Fruit fly (Drosophila melanogaster) whole organism, embryonic: ENCODE data around the gene Tep4.

Experiments used
- Aef1 ChIP-seq: fragments of 200-800 bp; sonication (Bioruptor generic); IDR thresholded peaks from 3 replicates; pipeline ENCODE4 v1.3.6; 2022; ENCODE audit warnings: missing biosample characterization, missing genetic modification characterization
- Asciz ChIP-seq: fragments of 200-800 bp; sonication (Bioruptor generic); optimal IDR thresholded peaks from 2 replicates; lab custom pipeline; 2017; ENCODE audit warnings: missing biosample characterization, mild to moderate bottlenecking, missing genetic modification characterization, missing genetic modification reagents
- Blimp-1 ChIP-seq: fragments of 200-800 bp; sonication (Bioruptor generic); optimal IDR thresholded peaks from 3 replicates; lab custom pipeline; 2018; ENCODE audit warnings: missing biosample characterization, missing genetic modification characterization, mild to moderate bottlenecking, moderate library complexity, missing genetic modification reagents
- CG11247 ChIP-seq: fragments of 200-800 bp; sonication (Bioruptor generic); IDR thresholded peaks from 2 replicates; pipeline ENCODE4 v1.3.6; 2022; ENCODE audit warnings: missing biosample characterization, missing genetic modification characterization
- CG11456 ChIP-seq: fragments of 200-800 bp; sonication (Bioruptor generic); IDR thresholded peaks from 3 replicates; pipeline ENCODE4 v1.3.6; 2022; ENCODE audit warnings: missing biosample characterization, missing genetic modification characterization
- CG12071 ChIP-seq: fragments of 200-800 bp; sonication (Bioruptor generic); optimal IDR thresholded peaks from 3 replicates; lab custom pipeline; 2018; ENCODE audit warnings: missing biosample characterization, mild to moderate bottlenecking, missing genetic modification characterization
- CG13296 ChIP-seq: fragments of 200-800 bp; sonication (Bioruptor generic); optimal IDR thresholded peaks from 3 replicates; lab custom pipeline; 2018; ENCODE audit warnings: missing biosample characterization, mild to moderate bottlenecking, missing genetic modification characterization
- CG15479 ChIP-seq: fragments of 200-800 bp; sonication (Bioruptor generic); optimal IDR thresholded peaks from 3 replicates; lab custom pipeline; 2019; ENCODE audit warnings: missing biosample characterization, mild to moderate bottlenecking, missing genetic modification characterization, moderate library complexity
- CG17361 ChIP-seq: fragments of 200-800 bp; sonication (Bioruptor generic); IDR thresholded peaks from 3 replicates; pipeline ENCODE4 v1.3.6; 2022; ENCODE audit warnings: missing biosample characterization, missing genetic modification characterization
- CG2116 ChIP-seq: fragments of 200-800 bp; sonication (Bioruptor generic); optimal IDR thresholded peaks from 3 replicates; lab custom pipeline; 2018; ENCODE audit warnings: missing biosample characterization, mild to moderate bottlenecking, missing genetic modification characterization
- CG34224 ChIP-seq: fragments of 200-800 bp; sonication (Bioruptor generic); IDR thresholded peaks from 3 replicates; pipeline ENCODE4 v1.3.6; 2022; ENCODE audit warnings: missing biosample characterization, missing genetic modification characterization; ENCODE audit not compliant: partially characterized antibody
- CG43689 ChIP-seq: fragments of 200-800 bp; sonication (Bioruptor generic); IDR thresholded peaks from 2 replicates; pipeline ENCODE4 v1.3.6; 2022; ENCODE audit warnings: missing biosample characterization, missing genetic modification characterization
- CG6175 ChIP-seq: fragments of 200-800 bp; sonication (Bioruptor generic); IDR thresholded peaks from 3 replicates; pipeline ENCODE4 v1.3.6; 2022; ENCODE audit warnings: missing biosample characterization, missing genetic modification characterization
- CG6813 ChIP-seq: fragments of 200-800 bp; sonication (Bioruptor generic); optimal IDR thresholded peaks from 2 replicates; lab custom pipeline; 2017; ENCODE audit warnings: missing biosample characterization, missing genetic modification characterization, mild to moderate bottlenecking, moderate library complexity, missing genetic modification reagents
- CG8290 ChIP-seq, 3 experiments: fragments of 200-800 bp; sonication (Bioruptor generic); optimal IDR thresholded peaks; 2 replicates each; lab custom pipeline; 2016 to 2019; ENCODE audit warnings: missing biosample characterization in 3 of 3, missing genetic modification characterization in 3 of 3, mild to moderate bottlenecking in 2 of 3, moderate library complexity in 1 of 3
- CrebB ChIP-seq: fragments of 200-800 bp; sonication (Bioruptor generic); optimal IDR thresholded peaks from 3 replicates; lab custom pipeline; 2018; ENCODE audit warnings: missing biosample characterization, mild to moderate bottlenecking, missing genetic modification characterization
- D ChIP-seq, 2 experiments: fragments of 200-800 bp in 1 of 2; fragments of >200 bp in 1 of 2; sonication (Bioruptor generic) in 1 of 2; optimal IDR thresholded peaks; 2 replicates in 1 of 2; 3 replicates in 1 of 2; lab custom pipeline; 2017; ENCODE audit warnings: mild to moderate bottlenecking in 1 of 2, missing biosample characterization in 1 of 2, missing genetic modification characterization in 1 of 2, missing genetic modification reagents in 1 of 2
- Dek ChIP-seq: fragments of 200-800 bp; sonication (Bioruptor generic); optimal IDR thresholded peaks from 3 replicates; lab custom pipeline; 2019; ENCODE audit warnings: missing biosample characterization, mild to moderate bottlenecking, missing genetic modification characterization, moderate library complexity
- H2.0 ChIP-seq: fragments of 200-800 bp; sonication (Bioruptor generic); IDR thresholded peaks from 2 replicates; pipeline ENCODE4 v1.3.6; 2022; ENCODE audit warnings: missing biosample characterization, missing genetic modification characterization
- Hr39 ChIP-seq: fragments of >200 bp; optimal IDR thresholded peaks from 2 replicates; lab custom pipeline; 2017
- MESR4 ChIP-seq: fragments of 200-800 bp; sonication (Bioruptor generic); optimal IDR thresholded peaks from 2 replicates; lab custom pipeline; 2018; ENCODE audit warnings: missing biosample characterization, mild to moderate bottlenecking, missing genetic modification characterization, moderate library complexity
- Mad ChIP-seq: fragments of 200-800 bp; sonication (Bioruptor generic); optimal IDR thresholded peaks from 2 replicates; lab custom pipeline; 2016; ENCODE audit warnings: missing biosample characterization, missing genetic modification characterization
- Nf-YB ChIP-seq: fragments of 200-800 bp; sonication (Bioruptor generic); optimal IDR thresholded peaks from 3 replicates; lab custom pipeline; 2019; ENCODE audit warnings: missing biosample characterization, mild to moderate bottlenecking, missing genetic modification characterization, moderate library complexity
- Opbp ChIP-seq: fragments of 200-800 bp; sonication (Bioruptor generic); IDR thresholded peaks from 3 replicates; pipeline ENCODE4 v1.3.6; 2022; ENCODE audit warnings: missing biosample characterization, missing genetic modification characterization; ENCODE audit not compliant: partially characterized antibody
- Pdp1 ChIP-seq, 2 experiments: fragments of 200-800 bp; sonication (Bioruptor generic); optimal IDR thresholded peaks; 3 replicates each; lab custom pipeline; 2016; ENCODE audit warnings: missing biosample characterization in 2 of 2, missing genetic modification characterization in 2 of 2, mild to moderate bottlenecking in 1 of 2, moderate library complexity in 1 of 2
- Ptx1 ChIP-seq: fragments of 200-800 bp; sonication (Bioruptor generic); IDR thresholded peaks from 2 replicates; pipeline ENCODE4 v1.3.6; 2022; ENCODE audit warnings: missing biosample characterization, missing genetic modification characterization
- Sox100B ChIP-seq: fragments of 200-800 bp; sonication (Bioruptor generic); optimal IDR thresholded peaks from 3 replicates; lab custom pipeline; 2018; ENCODE audit warnings: missing biosample characterization, mild to moderate bottlenecking, missing genetic modification characterization
- Stat92E ChIP-seq, 3 experiments: fragments of >200 bp in 2 of 3; fragments of 200-800 bp in 1 of 3; sonication (Bioruptor generic) in 1 of 3; optimal IDR thresholded peaks; 2 replicates each; lab custom pipeline; 2017 to 2019; ENCODE audit warnings: missing biosample characterization in 3 of 3, missing genetic modification characterization in 3 of 3, mild to moderate bottlenecking in 1 of 3, moderate library complexity in 1 of 3
- ac ChIP-seq: fragments of 200-800 bp; sonication (Bioruptor generic); optimal IDR thresholded peaks from 3 replicates; lab custom pipeline; 2017; ENCODE audit warnings: missing biosample characterization, mild to moderate bottlenecking, missing genetic modification characterization
- bigmax ChIP-seq: fragments of 200-800 bp; sonication (Bioruptor generic); optimal IDR thresholded peaks from 2 replicates; lab custom pipeline; 2018; ENCODE audit warnings: missing biosample characterization, mild to moderate bottlenecking, missing genetic modification characterization
- btn ChIP-seq: fragments of 200-800 bp; sonication (Bioruptor generic); optimal IDR thresholded peaks from 2 replicates; lab custom pipeline; 2016; ENCODE audit warnings: missing biosample characterization, missing genetic modification characterization
- cg ChIP-seq: fragments of 200-800 bp; sonication (Bioruptor generic); optimal IDR thresholded peaks from 3 replicates; lab custom pipeline; 2019; ENCODE audit warnings: missing biosample characterization, mild to moderate bottlenecking, missing genetic modification characterization, moderate library complexity
- dpn ChIP-seq, 2 experiments: fragments of 200-800 bp; sonication (Bioruptor generic); optimal IDR thresholded peaks; 3 replicates each; lab custom pipeline; 2016; ENCODE audit warnings: missing biosample characterization in 2 of 2, missing genetic modification characterization in 2 of 2
- ewg ChIP-seq: fragments of 200-800 bp; sonication (Bioruptor generic); optimal IDR thresholded peaks from 3 replicates; lab custom pipeline; 2017; ENCODE audit warnings: mild to moderate bottlenecking, missing biosample characterization, missing genetic modification reagents, missing genetic modification characterization
- ftz-f1 ChIP-seq: fragments of 200-800 bp; sonication (Bioruptor generic); optimal IDR thresholded peaks from 2 replicates; lab custom pipeline; 2016; ENCODE audit warnings: missing biosample characterization, missing genetic modification characterization
- hkb ChIP-seq, 2 experiments: fragments of 200-800 bp in 1 of 2; fragments of >200 bp in 1 of 2; sonication (Bioruptor generic) in 1 of 2; IDR thresholded peaks in 1 of 2; optimal IDR thresholded peaks in 1 of 2; 2 replicates each; pipeline versions ENCODE4 v1.3.6 to Lab custom; 2017 to 2022; ENCODE audit warnings: missing biosample characterization in 1 of 2, missing genetic modification characterization in 1 of 2
- hth ChIP-seq: fragments of >200 bp; optimal IDR thresholded peaks from 2 replicates; lab custom pipeline; 2017; ENCODE audit warnings: inconsistent platforms
- mam ChIP-seq: fragments of 200-800 bp; sonication (Bioruptor generic); optimal IDR thresholded peaks from 3 replicates; lab custom pipeline; 2016; ENCODE audit warnings: missing biosample characterization, missing genetic modification characterization
- nerfin-1 ChIP-seq: fragments of 200-800 bp; sonication (Bioruptor generic); optimal IDR thresholded peaks from 3 replicates; lab custom pipeline; 2019; ENCODE audit warnings: missing biosample characterization, mild to moderate bottlenecking, missing genetic modification characterization, moderate library complexity
- pfk ChIP-seq: fragments of 200-800 bp; sonication (Bioruptor generic); optimal IDR thresholded peaks from 2 replicates; lab custom pipeline; 2018; ENCODE audit warnings: missing biosample characterization, mild to moderate bottlenecking, missing genetic modification characterization, moderate library complexity
- pnt ChIP-seq: fragments of 200-800 bp; sonication (Bioruptor generic); optimal IDR thresholded peaks from 3 replicates; lab custom pipeline; 2016; ENCODE audit warnings: missing biosample characterization, missing genetic modification characterization
- scrt ChIP-seq: fragments of 200-800 bp; sonication (Bioruptor generic); optimal IDR thresholded peaks from 2 replicates; lab custom pipeline; 2018; ENCODE audit warnings: missing biosample characterization, mild to moderate bottlenecking, missing genetic modification characterization, moderate library complexity
- sens-2 ChIP-seq: fragments of 200-800 bp; sonication (Bioruptor generic); IDR thresholded peaks from 2 replicates; pipeline ENCODE4 v1.3.6; 2022; ENCODE audit warnings: missing biosample characterization, missing genetic modification characterization
- stc ChIP-seq: fragments of 200-800 bp; sonication (Bioruptor generic); IDR thresholded peaks from 2 replicates; pipeline ENCODE4 v1.3.6; 2022; ENCODE audit warnings: missing biosample characterization, missing genetic modification characterization
- unc-4 ChIP-seq: fragments of 200-800 bp; sonication (Bioruptor generic); IDR thresholded peaks from 2 replicates; pipeline ENCODE4 v1.3.6; 2022; ENCODE audit warnings: missing biosample characterization, missing genetic modification characterization; ENCODE audit not compliant: partially characterized antibody

Tep4 gene

DNA sequence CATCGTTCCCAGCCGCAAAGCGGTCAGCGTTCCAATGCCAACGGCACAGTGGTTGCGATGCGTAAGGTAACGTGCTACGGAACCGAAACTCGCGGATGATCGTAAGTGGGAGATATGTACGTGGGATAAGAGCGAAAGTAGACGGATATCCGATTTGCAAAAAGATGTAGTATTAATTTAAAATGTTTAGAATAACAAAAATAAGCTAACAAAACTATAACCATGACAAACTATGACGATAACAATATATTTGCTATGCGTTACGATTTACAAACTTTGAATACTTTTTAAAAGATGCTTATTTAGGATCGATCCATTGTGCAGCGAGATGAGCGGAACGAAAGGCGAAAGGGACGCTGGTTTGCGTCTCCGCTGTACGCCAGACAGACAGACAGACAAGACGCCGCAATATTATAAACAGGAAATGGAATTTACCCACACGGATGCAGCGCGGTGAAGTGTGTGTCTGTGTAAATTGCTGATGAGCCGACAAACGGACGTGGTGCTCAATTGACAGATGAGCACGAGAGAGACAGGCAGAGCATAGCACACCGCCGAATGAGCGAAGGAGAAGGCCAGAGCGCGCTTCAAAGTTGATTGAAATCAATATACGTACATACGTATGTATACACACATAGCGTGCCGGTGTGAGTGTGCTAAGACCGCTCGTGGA lies 27.5 kb downstream of the Tep4 start (continued):
- no peak for TF ChIP-seq Opbp
- peak; percentile 85 for TF ChIP-seq Aef1 (GFP tag; lab: Robert Waterston, UW)
- peak; percentile 85 for TF ChIP-seq Nf-YB (GFP tag; lab: Kevin White, UChicago)
- peak; percentile 97 to 98 for TF ChIP-seq dpn (GFP tag; optimal IDR thresholded peaks at IDR 0.05; lab: Kevin White, UChicago)
- TF ChIP-seq CG11247 (GFP tag; lab: Robert Waterston, UW): peak; percentile 84
- TF ChIP-seq hkb (optimal IDR thresholded peaks at IDR 0.05; lab: Kevin White, UChicago): peak; percentile 54
- peak; percentile 94 for TF ChIP-seq hkb (GFP tag; IDR thresholded peaks at IDR 0.05; lab: Robert Waterston, UW)
- TF ChIP-seq Hr39: no peak
- peak; percentile 100 for TF ChIP-seq pfk (GFP tag; lab: Kevin White, UChicago)
- peak; percentile 26 for TF ChIP-seq bigmax (GFP tag; lab: Kevin White, UChicago)
- TF ChIP-seq stc (GFP tag; lab: Robert Waterston, UW): peak; percentile 94
- TF ChIP-seq mam (GFP tag; lab: Kevin White, UChicago): peak; percentile 98
- TF ChIP-seq CG6813 (GFP tag; lab: Kevin White, UChicago): peak; percentile 86
- TF ChIP-seq nerfin-1: peak; percentile 80
- TF ChIP-seq CG43689: peak; percentile 63
- TF ChIP-seq CG11456 (GFP tag; lab: Robert Waterston, UW): peak; percentile 94
- peak; percentile 79 for TF ChIP-seq CrebB (tag; lab: Kevin White, UChicago)
- TF ChIP-seq H2.0 (GFP tag; lab: Robert Waterston, UW): peak; percentile 90
- TF ChIP-seq CG17361 (GFP tag; lab: Robert Waterston, UW): peak; percentile 99
- TF ChIP-seq sens-2 (GFP tag; lab: Robert Waterston, UW): peak; percentile 27; the same call in 1 of the 2 replicates
- TF ChIP-seq Mad (GFP tag; lab: Kevin White, UChicago): peak; percentile 96
- peak; percentile 95 for TF ChIP-seq Dek (tag; lab: Kevin White, UChicago)

- TF ChIP-seq pnt (GFP tag; lab: Kevin White, UChicago) (peak; percentile 10), CG34224 (GFP tag; lab: Robert Waterston, UW) (peak; percentile 38; the same call in 1 of the 3 replicates), Sox100B (GFP tag; lab: Kevin White, UChicago) (peak; percentile 21), Ptx1 (GFP tag; lab: Robert Waterston, UW) (no peak), Pdp1 (GFP tag; optimal IDR thresholded peaks at IDR 0.05; lab: Kevin White, UChicago) (peak in 1 of 2 experiments; percentile 91), scrt (GFP tag; lab: Kevin White, UChicago) (no peak), CG2116 (peak; percentile 9), unc-4 (GFP tag; lab: Robert Waterston, UW) (0 out of 2 replicates have a peak, but pooled peaks have one; percentile 23), CG6175 (GFP tag; lab: Robert Waterston, UW) (no peak), CG13296 (peak; percentile 61), CG12071 (GFP tag; lab: Kevin White, UChicago) (peak; percentile 11), cg (GFP tag; lab: Kevin White, UChicago) (peak; percentile 81), ewg (GFP tag; lab: Kevin White, UChicago) (peak; percentile 88), ftz-f1 (GFP tag; lab: Kevin White, UChicago) (no peak), Stat92E (GFP tag; optimal IDR thresholded peaks at IDR 0.05; lab: Kevin White, UChicago) (peak in 1 of 3 experiments; percentile 93), btn (GFP tag; lab: Kevin White, UChicago) (peak; percentile 3), MESR4 (GFP tag; lab: Kevin White, UChicago) (no peak), Asciz (GFP tag; lab: Kevin White, UChicago) (peak; percentile 10), CG8290 (GFP tag; optimal IDR thresholded peaks at IDR 0.05; lab: Kevin White, UChicago) (no peak), CG8290 (tag; optimal IDR thresholded peaks at IDR 0.05; lab: Kevin White, UChicago) (peak in 1 of 2 experiments; percentile 11), Blimp-1 (GFP tag; lab: Kevin White, UChicago) (peak; percentile 5), ac (GFP tag; lab: Kevin White, UChicago) (peak; percentile 40), D (optimal IDR thresholded peaks at IDR 0.05; lab: Kevin White, UChicago) (no peak), D (GFP tag; optimal IDR thresholded peaks at IDR 0.05; lab: Kevin White, UChicago) (no peak), Aef1 (GFP tag; lab: Robert Waterston, UW) (no peak), hth (lab: Kevin White, UChicago) (no peak), CG15479 (GFP tag; lab: Kevin White, UChicago) (peak; percentile 93)
These were observed 28.1 kb downstream of the Tep4 start for dm6 chr2L:19576299-19576971.
